Fruit fly (Drosophila melanogaster) Kc167 (cell line): ENCODE data around the gene CG11164.

Experiments used
- h ChIP-seq: fragments of >200 bp; optimal IDR thresholded peaks from 3 replicates; lab custom pipeline; 2018; ENCODE audit warnings: missing external identifiers
- insv ChIP-seq: fragments of >200 bp; optimal IDR thresholded peaks from 3 replicates; lab custom pipeline; 2018; ENCODE audit warnings: missing external identifiers

dm6 chrX:13625888-13626578, 41.8 kb upstream of the CG11164 start:
- TF ChIP-seq insv (lab: Kevin White, UChicago) (no peak), h (no peak)
